Worm (Caenorhabditis elegans): ENCODE results near the gene K02B2.6.

K02B2.6 gene

ce11 chrIV:5946602-5947444 lies 15.2 kb downstream of the K02B2.6 start, which contains the start of gene inx-7 (continued):
- TF ChIP-seq lsy-27 (tag; optimal IDR thresholded peaks at IDR 0.05; ENCODE audit: borderline replicate concordance, insufficient read depth): no peak

ce11 chrIV:5945455-5945854 lies 16.6 kb downstream of the K02B2.6 start:
- peak; percentile 41 for TF ChIP-seq xnd-1 (tag; optimal IDR thresholded peaks at IDR 0.05)
- peak; percentile 72 for TF ChIP-seq lsl-1 (GFP tag; optimal IDR thresholded peaks at IDR 0.05)
- TF ChIP-seq efl-1 (GFP tag; optimal IDR thresholded peaks at IDR 0.05): peak; percentile 29
- no peak for TF ChIP-seq D2030.7 (GFP tag; IDR thresholded peaks at IDR 0.05)
- no peak for TF ChIP-seq attf-3 (GFP tag; conservative IDR thresholded peaks at IDR 0.05)
- no peak for TF ChIP-seq ztf-22 (GFP tag; optimal IDR thresholded peaks at IDR 0.05)
- TF ChIP-seq madf-8 (GFP tag; conservative IDR thresholded peaks at IDR 0.05): peak; percentile 25; the same call in 1 of the 2 replicates
- TF ChIP-seq K12H6.12 (tag; optimal IDR thresholded peaks at IDR 0.05): no peak
- TF ChIP-seq Y79H2A.3 (GFP tag; conservative IDR thresholded peaks at IDR 0.05): no peak
- TF ChIP-seq hsf-1 (GFP tag; IDR thresholded peaks at IDR 0.05): no peak
- no peak for TF ChIP-seq F52B5.7 (tag; optimal IDR thresholded peaks at IDR 0.05)
- no peak for TF ChIP-seq ceh-58 (GFP tag; IDR thresholded peaks at IDR 0.05)
- TF ChIP-seq nhr-90 (tag; optimal IDR thresholded peaks at IDR 0.05): no peak
- peak; percentile 60 for TF ChIP-seq madf-6 (GFP tag; IDR thresholded peaks at IDR 0.05)
- peak; percentile 65 for TF ChIP-seq F33H1.4 (GFP tag; IDR thresholded peaks at IDR 0.05)
- no peak for TF ChIP-seq cebp-2 (GFP tag; IDR thresholded peaks at IDR 0.05)
- no peak for TF ChIP-seq snpc-4 (GFP tag; optimal IDR thresholded peaks at IDR 0.05)
- peak in 2 of 4 experiments; percentile 32 to 63 for TF ChIP-seq snpc-4 (tag; optimal IDR thresholded peaks at IDR 0.05)
- no peak for TF ChIP-seq nhr-27 (tag; optimal IDR thresholded peaks at IDR 0.05)
- peak; percentile 45 for TF ChIP-seq ceh-91 (GFP tag; IDR thresholded peaks at IDR 0.05)
- TF ChIP-seq athp-1 (tag; optimal IDR thresholded peaks at IDR 0.05): no peak
- TF ChIP-seq bed-2 (GFP tag; IDR thresholded peaks at IDR 0.05): no peak

- no peak for TF ChIP-seq F39B2.1 (GFP tag; IDR thresholded peaks at IDR 0.05)
- no peak for TF ChIP-seq pbrm-1 (GFP tag; IDR thresholded peaks at IDR 0.05)
- TF ChIP-seq die-1 (tag; optimal IDR thresholded peaks at IDR 0.05): no peak
- no peak for TF ChIP-seq lsy-27 (tag; optimal IDR thresholded peaks at IDR 0.05; ENCODE audit: borderline replicate concordance, insufficient read depth)
- no peak for TF ChIP-seq K12H6.12 (tag; optimal IDR thresholded peaks at IDR 0.05)
- no peak for TF ChIP-seq let-526 (GFP tag; IDR thresholded peaks at IDR 0.05)
- no peak for TF ChIP-seq rpc-1 (optimal IDR thresholded peaks at IDR 0.05)
- no peak for TF ChIP-seq rpc-1 (tag; optimal IDR thresholded peaks at IDR 0.05)
- TF ChIP-seq cebp-2 (GFP tag; IDR thresholded peaks at IDR 0.05): no peak
- no peak for TF ChIP-seq C06A6.2 (GFP tag; conservative IDR thresholded peaks at IDR 0.05)
- TF ChIP-seq Y56A3A.18 (GFP tag; IDR thresholded peaks at IDR 0.05): no peak
- no peak for TF ChIP-seq nfya-2 (GFP tag; IDR thresholded peaks at IDR 0.05)
- no peak for TF ChIP-seq pha-4 (tag; optimal IDR thresholded peaks at IDR 0.05)
- TF ChIP-seq nhr-27 (tag; optimal IDR thresholded peaks at IDR 0.05): no peak
Observed at ce11 chrIV:5944172-5944571, 17.9 kb downstream of the K02B2.6 start.
